Fruit fly (Drosophila melanogaster): Measurements from ENCODE around the gene bowl.
A peak's percentile ranks its signal among the peaks of the same experiment; 100 is the strongest.

bowl gene

DNA sequence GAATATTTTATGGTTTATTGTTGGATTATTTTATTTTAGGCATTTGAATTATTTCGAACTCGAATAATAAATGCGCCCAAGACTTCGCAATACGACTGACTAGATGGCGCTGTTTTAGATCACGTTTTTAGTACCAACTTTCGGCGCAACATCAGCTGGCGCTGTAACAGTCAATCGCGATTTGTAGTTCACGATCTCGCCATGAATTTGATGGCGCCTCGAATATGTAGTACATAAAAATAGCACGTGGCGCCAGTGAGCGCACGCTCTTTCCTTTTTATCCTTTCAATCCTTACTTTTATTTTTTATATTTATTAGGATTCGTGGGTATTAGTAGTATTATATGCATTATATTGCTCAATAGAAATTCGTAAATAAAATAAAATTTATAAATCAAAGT is 14.7 kb downstream of the bowl start (continued):
- TF ChIP-seq Dbx (GFP tag; IDR thresholded peaks at IDR 0.05) (peak; percentile 87), CG4328 (GFP tag; optimal IDR thresholded peaks at IDR 0.05) (peak; percentile 23), CG17361 (GFP tag; IDR thresholded peaks at IDR 0.05) (peak; percentile 54; the same call in 2 of the 3 replicates), Doc3 (GFP tag; IDR thresholded peaks at IDR 0.05; ENCODE audit: partially characterized antibody) (no peak), tio (GFP tag; optimal IDR thresholded peaks at IDR 0.05) (peak; percentile 68), insv (GFP tag; optimal IDR thresholded peaks at IDR 0.05) (peak in 1 of 2 experiments; percentile 40), Dref (GFP tag; IDR thresholded peaks at IDR 0.05) (no peak), fru (optimal IDR thresholded peaks at IDR 0.05) (no peak), gce (GFP tag; IDR thresholded peaks at IDR 0.05) (peak; percentile 77), Gsc (GFP tag; IDR thresholded peaks at IDR 0.05) (no peak), Dp (GFP tag; optimal IDR thresholded peaks at IDR 0.05) (peak; percentile 83), cwo (GFP tag; optimal IDR thresholded peaks at IDR 0.05) (peak; percentile 11), sob (GFP tag; IDR thresholded peaks at IDR 0.05) (peak; percentile 85), schlank (tag; optimal IDR thresholded peaks at IDR 0.05) (no peak), luna (GFP tag; optimal IDR thresholded peaks at IDR 0.05) (no peak), CG11723 (GFP tag; optimal IDR thresholded peaks at IDR 0.05) (peak; percentile 27), mam (GFP tag; optimal IDR thresholded peaks at IDR 0.05) (peak; percentile 59), CG6765 (GFP tag; optimal IDR thresholded peaks at IDR 0.05) (no peak), Dfd (GFP tag; optimal IDR thresholded peaks at IDR 0.05) (no peak), Elba2 (GFP tag; optimal IDR thresholded peaks at IDR 0.05) (peak; percentile 38), Adf1 (GFP tag; IDR thresholded peaks at IDR 0.05) (0 out of 2 replicates have a peak, but pooled peaks have one; percentile 26), zfh2 (GFP tag; optimal IDR thresholded peaks at IDR 0.05) (peak; percentile 31), Hey (tag; optimal IDR thresholded peaks at IDR 0.05) (no peak), CG18619 (GFP tag; optimal IDR thresholded peaks at IDR 0.05) (peak; percentile 71), CG12942 (GFP tag; optimal IDR thresholded peaks at IDR 0.05) (peak; percentile 50), Six4 (GFP tag; optimal IDR thresholded peaks at IDR 0.05) (peak; percentile 39), pita (GFP tag; optimal IDR thresholded peaks at IDR 0.05) (peak; percentile 34), aop (GFP tag; IDR thresholded peaks at IDR 0.05) (peak; percentile 44; the same call in 1 of the 2 replicates), CG8290 (GFP tag; optimal IDR thresholded peaks at IDR 0.05) (peak; percentile 83), CG8290 (tag; optimal IDR thresholded peaks at IDR 0.05) (peak; percentile 28 to 82), al (GFP tag; IDR thresholded peaks at IDR 0.05) (peak; percentile 55; the same call in 1 of the 2 replicates), ap (GFP tag; IDR thresholded peaks at IDR 0.05) (peak; percentile 68), CG10274 (GFP tag; optimal IDR thresholded peaks at IDR 0.05) (no peak), NFAT (GFP tag; IDR thresholded peaks at IDR 0.05) (peak; percentile 93), CG2712 (tag; optimal IDR thresholded peaks at IDR 0.05) (peak; percentile 69), CG11093 (GFP tag; IDR thresholded peaks at IDR 0.05) (peak; percentile 61; the same call in 1 of the 3 replicates), CG12391 (tag; optimal IDR thresholded peaks at IDR 0.05) (peak; percentile 69), CG15696 (tag; optimal IDR thresholded peaks at IDR 0.05) (peak; percentile 80), ash1 (GFP tag; optimal IDR thresholded peaks at IDR 0.05) (no peak), oc (tag; optimal IDR thresholded peaks at IDR 0.05) (peak; percentile 5), CG7839 (tag; optimal IDR thresholded peaks at IDR 0.05) (peak; percentile 78), CG11560 (tag; IDR thresholded peaks at IDR 0.05) (peak; percentile 49; the same call in 2 of the 3 replicates), gro (GFP tag; optimal IDR thresholded peaks at IDR 0.05) (peak; percentile 29), HLH4C (GFP tag; IDR thresholded peaks at IDR 0.05; ENCODE audit: partially characterized antibody) (no peak), grau (tag; optimal IDR thresholded peaks at IDR 0.05) (peak; percentile 67), btn (GFP tag; optimal IDR thresholded peaks at IDR 0.05) (no peak), Ets65A (GFP tag) (peak; percentile 94), CG18599 (GFP tag; optimal IDR thresholded peaks at IDR 0.05) (peak; percentile 29), CG15011 (GFP tag; optimal IDR thresholded peaks at IDR 0.05) (no peak), CG12299 (tag; optimal IDR thresholded peaks at IDR 0.05) (peak; percentile 19), vvl (GFP tag; IDR thresholded peaks at IDR 0.05) (peak; percentile 94), CG17612 (GFP tag; IDR thresholded peaks at IDR 0.05) (peak; percentile 60; the same call in 1 of the 2 replicates)

Measured in whole organism, embryonic.